Fruit fly (Drosophila melanogaster) whole organism, wandering third instar larva: Measurements from ENCODE around the gene Acsx1R.

Experiments
- Abd-B ChIP-seq: fragments of >200 bp; optimal IDR thresholded peaks from 2 replicates; lab custom pipeline; 2017; ENCODE audit warnings: missing biosample characterization, missing genetic modification characterization
- CG32264 ChIP-seq: fragments of 200-800 bp; sonication (Bioruptor generic); optimal IDR thresholded peaks from 2 replicates; lab custom pipeline; 2016; ENCODE audit warnings: missing biosample characterization, missing genetic modification characterization
- CG9705 ChIP-seq: fragments of 200-800 bp; sonication (Bioruptor generic); optimal IDR thresholded peaks from 2 replicates; lab custom pipeline; 2018; ENCODE audit warnings: missing biosample characterization, mild to moderate bottlenecking, missing genetic modification characterization
- CrebA ChIP-seq: fragments of 200-800 bp; sonication (Bioruptor generic); optimal IDR thresholded peaks from 2 replicates; lab custom pipeline; 2016; ENCODE audit warnings: missing biosample characterization, mild to moderate bottlenecking, missing genetic modification characterization, borderline replicate concordance
- Dfd ChIP-seq: fragments of >200 bp; optimal IDR thresholded peaks from 2 replicates; lab custom pipeline; 2017; ENCODE audit warnings: missing biosample characterization, missing genetic modification characterization
- GATAd ChIP-seq: sonication (Bioruptor generic); optimal IDR thresholded peaks from 2 replicates; lab custom pipeline; 2016; ENCODE audit warnings: missing biosample characterization, missing genetic modification characterization
- HLH106 ChIP-seq: fragments of 200-800 bp; optimal IDR thresholded peaks from 3 replicates; lab custom pipeline; 2019; ENCODE audit warnings: missing biosample characterization, mild to moderate bottlenecking, missing genetic modification characterization, moderate library complexity
- Hnf4 ChIP-seq: fragments of 200-800 bp; sonication (Bioruptor generic); optimal IDR thresholded peaks from 2 replicates; lab custom pipeline; 2016; ENCODE audit warnings: missing biosample characterization, mild to moderate bottlenecking, missing genetic modification characterization
- Hr78 ChIP-seq: fragments of >200 bp; optimal IDR thresholded peaks from 2 replicates; lab custom pipeline; 2017; ENCODE audit warnings: missing biosample characterization, missing genetic modification characterization
- Hr83 ChIP-seq: fragments of 200-300 bp; sonication (Bioruptor generic); optimal IDR thresholded peaks from 2 replicates; lab custom pipeline; 2016; ENCODE audit warnings: missing biosample characterization, mild to moderate bottlenecking, missing genetic modification characterization, moderate library complexity; ENCODE audit not compliant: poor library complexity, severe bottlenecking
- Jra ChIP-seq: sonication (Bioruptor generic); optimal IDR thresholded peaks from 2 replicates; lab custom pipeline; 2016; ENCODE audit warnings: missing biosample characterization, missing genetic modification characterization
- Mio ChIP-seq: sonication (Bioruptor generic); optimal IDR thresholded peaks from 2 replicates; lab custom pipeline; 2016; ENCODE audit warnings: missing biosample characterization, missing genetic modification characterization
- Myc ChIP-seq: fragments of >200 bp; optimal IDR thresholded peaks from 2 replicates; lab custom pipeline; 2017
- N ChIP-seq: fragments of >200 bp; optimal IDR thresholded peaks from 2 replicates; lab custom pipeline; 2018; ENCODE audit warnings: missing biosample characterization, missing external identifiers, missing genetic modification characterization
- Sp1 ChIP-seq: fragments of 200-800 bp; sonication (Bioruptor generic); optimal IDR thresholded peaks from 3 replicates; lab custom pipeline; 2019; ENCODE audit warnings: missing biosample characterization, mild to moderate bottlenecking, missing genetic modification characterization, moderate library complexity
- dmrt93B ChIP-seq: fragments of 200-800 bp; sonication (Bioruptor generic); optimal IDR thresholded peaks from 2 replicates; lab custom pipeline; 2018; ENCODE audit warnings: missing biosample characterization, mild to moderate bottlenecking, missing genetic modification characterization
- dsf ChIP-seq: sonication (Bioruptor generic); optimal IDR thresholded peaks from 2 replicates; lab custom pipeline; 2016; ENCODE audit warnings: missing biosample characterization, missing genetic modification characterization, borderline replicate concordance
- ey ChIP-seq: fragments of 200-800 bp; sonication (Bioruptor generic); optimal IDR thresholded peaks from 2 replicates; lab custom pipeline; 2016; ENCODE audit warnings: missing biosample characterization, missing genetic modification characterization
- foxo ChIP-seq, 2 experiments: fragments of 200-800 bp; sonication (Bioruptor generic); optimal IDR thresholded peaks; 2 replicates in 1 of 2; 3 replicates in 1 of 2; lab custom pipeline; 2016 to 2017; ENCODE audit warnings: missing biosample characterization in 2 of 2, missing genetic modification characterization in 2 of 2
- fru ChIP-seq: fragments of 200-800 bp; sonication (Bioruptor generic); optimal IDR thresholded peaks from 3 replicates; lab custom pipeline; 2016; ENCODE audit warnings: missing biosample characterization, mild to moderate bottlenecking, missing genetic modification characterization
- jim ChIP-seq: fragments of 175-275, 200-325 bp; sonication (Bioruptor generic); optimal IDR thresholded peaks from 2 replicates; lab custom pipeline; 2016; ENCODE audit warnings: missing biosample characterization, mild to moderate bottlenecking, missing genetic modification characterization
- lola ChIP-seq: fragments of >200 bp; optimal IDR thresholded peaks from 2 replicates; lab custom pipeline; 2017; ENCODE audit warnings: missing biosample characterization, missing genetic modification characterization
- pan ChIP-seq: fragments of >200 bp; optimal IDR thresholded peaks from 2 replicates; lab custom pipeline; 2017
- psq ChIP-seq: fragments of 200-800 bp; sonication (Bioruptor generic); optimal IDR thresholded peaks from 3 replicates; lab custom pipeline; 2017; ENCODE audit warnings: missing biosample characterization, mild to moderate bottlenecking, missing genetic modification characterization, moderate library complexity
- rgr ChIP-seq: fragments of 200-800 bp; sonication (Bioruptor generic); optimal IDR thresholded peaks from 3 replicates; lab custom pipeline; 2016; ENCODE audit warnings: missing biosample characterization, mild to moderate bottlenecking, missing genetic modification characterization
- sage ChIP-seq: fragments of 200-800 bp; sonication (Bioruptor generic); optimal IDR thresholded peaks from 2 replicates; lab custom pipeline; 2016; ENCODE audit warnings: missing biosample characterization, mild to moderate bottlenecking, missing genetic modification characterization
- sv ChIP-seq: fragments of 200-800 bp; sonication (Bioruptor generic); optimal IDR thresholded peaks from 3 replicates; lab custom pipeline; 2016; ENCODE audit warnings: missing biosample characterization, missing genetic modification characterization
- tai ChIP-seq: sonication (Bioruptor generic); optimal IDR thresholded peaks from 2 replicates; lab custom pipeline; 2016; ENCODE audit warnings: missing biosample characterization, missing genetic modification characterization
- usp ChIP-seq: fragments of >200 bp; optimal IDR thresholded peaks from 2 replicates; lab custom pipeline; 2017; ENCODE audit warnings: missing biosample characterization, missing genetic modification characterization
- woc ChIP-seq: sonication (Bioruptor generic); optimal IDR thresholded peaks from 2 replicates; lab custom pipeline; 2016; ENCODE audit warnings: missing biosample characterization, mild to moderate bottlenecking, missing genetic modification characterization

Acsx1R gene

DNA sequence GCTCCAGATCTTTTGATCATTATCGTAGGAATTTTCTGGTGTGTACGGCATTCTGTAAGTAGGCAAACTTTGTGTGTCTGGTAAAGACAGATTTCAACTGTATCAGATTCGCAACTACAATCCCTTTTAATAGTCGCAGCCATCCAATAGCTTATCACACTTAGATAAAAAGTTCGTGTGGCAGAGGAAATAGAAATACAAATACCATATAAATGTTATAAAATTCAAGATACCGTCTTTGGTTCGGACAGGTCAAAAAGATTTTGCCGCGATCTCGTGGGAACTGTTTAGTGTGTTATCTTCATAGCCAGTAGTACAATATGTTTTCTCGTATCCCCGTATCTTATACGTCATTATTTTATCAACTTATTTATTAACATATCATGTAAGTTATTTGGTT is at the start of gene Acsx1R:
Gene Acsx1R, minus strand, starts transcription at position 101 of the 400 bp plus-strand sequence.
- no peak for TF ChIP-seq CrebA (GFP tag; lab: Kevin White, UChicago)
- TF ChIP-seq woc (GFP tag; lab: Kevin White, UChicago): no peak
- TF ChIP-seq Hnf4 (GFP tag; lab: Kevin White, UChicago): no peak
- no peak for TF ChIP-seq usp (GFP tag; lab: Kevin White, UChicago)
- TF ChIP-seq foxo (GFP tag; optimal IDR thresholded peaks at IDR 0.05; lab: Kevin White, UChicago): no peak

DNA sequence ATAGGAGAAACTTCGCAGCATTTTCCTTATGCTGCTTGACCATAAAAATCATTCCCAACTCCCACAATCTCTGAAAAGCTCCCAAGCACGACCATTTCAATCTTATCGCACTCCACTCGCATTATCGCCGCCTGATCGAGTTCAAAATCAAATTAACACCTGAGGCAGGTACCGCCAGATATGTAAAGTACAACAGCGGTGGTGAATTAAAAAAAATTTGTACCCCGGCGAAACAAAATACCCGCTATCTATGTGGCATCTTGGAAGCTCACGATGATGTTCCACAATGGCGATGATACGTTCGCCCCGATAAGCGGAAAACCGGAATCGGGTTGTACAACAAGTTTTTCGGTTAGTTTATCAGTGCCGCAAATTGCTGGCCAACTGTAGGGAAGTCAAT is 49.3 kb upstream of the Acsx1R start:
- TF ChIP-seq N (GFP tag; lab: Kevin White, UChicago) (no peak), sv (GFP tag; lab: Kevin White, UChicago) (no peak), Abd-B (GFP tag; lab: Kevin White, UChicago) (no peak), dmrt93B (GFP tag; lab: Kevin White, UChicago) (no peak), usp (GFP tag; lab: Kevin White, UChicago) (no peak), Myc (lab: Kevin White, UChicago) (no peak), CG32264 (no peak), tai (GFP tag; lab: Kevin White, UChicago) (no peak), sage (GFP tag; lab: Kevin White, UChicago) (no peak), Jra (GFP tag; lab: Kevin White, UChicago) (no peak), fru (GFP tag; lab: Kevin White, UChicago) (no peak), psq (GFP tag; lab: Kevin White, UChicago) (no peak), Dfd (GFP tag; lab: Kevin White, UChicago) (no peak), ey (GFP tag; lab: Kevin White, UChicago) (no peak), Hr78 (no peak), rgr (GFP tag; lab: Kevin White, UChicago) (no peak), Hnf4 (GFP tag; lab: Kevin White, UChicago) (no peak), woc (GFP tag; lab: Kevin White, UChicago) (no peak)

DNA sequence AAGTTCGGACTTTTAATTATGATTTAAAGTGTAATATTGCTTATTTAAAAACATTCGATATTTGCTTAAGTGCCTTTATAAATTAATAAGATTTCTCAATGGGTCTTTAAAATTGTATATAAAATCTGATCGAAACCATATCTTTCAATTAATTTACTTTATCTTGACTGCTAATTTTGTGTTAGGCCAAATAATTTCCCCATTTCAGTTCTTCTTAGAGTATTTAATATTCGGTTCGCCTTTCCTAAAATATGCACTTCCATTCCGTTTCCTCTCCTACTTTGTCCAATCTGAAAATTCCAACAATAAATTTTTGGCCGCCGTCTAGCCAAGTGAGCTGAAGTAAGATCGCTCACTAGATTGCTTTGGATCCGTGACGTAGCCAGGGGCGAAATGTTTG is 47.4 kb upstream of the Acsx1R start:
- no peak for TF ChIP-seq Hr83
- TF ChIP-seq HLH106 (tag; lab: Kevin White, UChicago): no peak
- no peak for TF ChIP-seq Sp1 (GFP tag; lab: Kevin White, UChicago)
- no peak for TF ChIP-seq pan (lab: Kevin White, UChicago)
- TF ChIP-seq Mio (GFP tag; lab: Kevin White, UChicago): no peak
- TF ChIP-seq dmrt93B (GFP tag; lab: Kevin White, UChicago): no peak
- no peak for TF ChIP-seq psq (GFP tag; lab: Kevin White, UChicago)

DNA sequence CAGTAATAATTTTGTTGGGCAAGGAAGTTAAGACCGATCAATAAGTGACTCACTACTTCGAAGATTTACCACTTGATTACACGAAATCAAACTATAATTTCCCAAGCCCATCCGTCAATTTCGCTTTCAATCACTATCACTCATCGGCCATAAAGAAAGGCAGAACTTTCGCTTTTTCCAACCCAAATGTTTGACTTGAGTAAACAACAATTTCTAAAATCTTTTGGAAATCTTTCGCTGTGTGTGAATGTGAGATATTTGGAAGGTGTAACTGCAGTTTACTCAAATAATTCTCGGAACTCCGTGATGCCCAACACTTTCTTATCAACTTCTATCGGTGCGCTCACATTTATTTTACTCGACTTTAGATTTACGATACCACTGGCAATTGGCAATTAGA is 45.1 kb upstream of the Acsx1R start:
- TF ChIP-seq lola (GFP tag; lab: Kevin White, UChicago) (no peak), CrebA (GFP tag; lab: Kevin White, UChicago) (no peak), tai (GFP tag; lab: Kevin White, UChicago) (no peak)

DNA sequence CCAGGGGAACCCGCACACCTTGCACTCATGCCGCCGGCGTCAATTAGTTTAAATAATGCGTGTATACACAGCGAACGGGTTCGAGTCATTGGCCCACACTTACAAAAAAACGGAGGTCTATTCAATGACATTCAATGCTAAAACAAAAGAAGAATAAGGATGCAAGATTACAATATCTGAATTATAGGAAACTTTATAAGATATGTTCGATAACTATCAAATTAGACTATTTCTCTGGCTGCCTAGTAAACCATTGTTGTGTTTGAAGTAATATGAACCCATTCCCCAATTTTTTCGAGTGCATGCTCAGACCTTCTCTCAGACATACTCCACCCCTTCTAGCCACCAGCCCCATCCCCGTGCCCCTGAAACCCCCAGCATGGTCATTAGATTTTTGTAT is 43.9 kb upstream of the Acsx1R start:
- TF ChIP-seq CG32264 (no peak), dsf (GFP tag; lab: Kevin White, UChicago) (no peak)

DNA sequence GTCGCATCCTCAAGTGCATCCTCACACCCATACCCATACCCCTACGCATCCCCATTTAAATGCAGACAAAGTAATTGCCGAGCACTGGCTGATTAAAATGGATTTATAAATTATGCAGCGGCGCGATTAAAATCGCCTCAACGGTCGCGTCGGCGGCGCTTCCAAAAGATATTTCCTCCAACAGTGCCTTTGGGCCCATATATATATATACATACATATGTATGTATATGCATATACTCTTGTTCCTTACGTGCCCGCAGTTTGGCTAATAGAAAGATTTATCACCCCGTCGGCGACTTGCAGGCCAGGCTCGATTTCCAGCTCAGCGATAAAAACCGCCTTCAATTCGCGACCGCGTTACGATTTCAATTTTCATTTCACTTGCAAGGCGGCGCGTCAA is 39.7 kb upstream of the Acsx1R start:
- TF ChIP-seq Hr83 (no peak), CG9705 (GFP tag; lab: Kevin White, UChicago) (no peak), fru (GFP tag; lab: Kevin White, UChicago) (no peak), woc (GFP tag; lab: Kevin White, UChicago) (no peak), jim (GFP tag; lab: Kevin White, UChicago) (no peak), GATAd (no peak), Mio (GFP tag; lab: Kevin White, UChicago) (no peak), rgr (GFP tag; lab: Kevin White, UChicago) (no peak), sv (GFP tag; lab: Kevin White, UChicago) (no peak), HLH106 (tag; lab: Kevin White, UChicago) (no peak), sage (GFP tag; lab: Kevin White, UChicago) (no peak), foxo (GFP tag; optimal IDR thresholded peaks at IDR 0.05; lab: Kevin White, UChicago) (no peak)
- TF ChIP-seq, all 38 proteins: peak for 0
